Worm (Caenorhabditis elegans) whole organism, L1 larva: Measurements from ENCODE around the gene D1046.2.

Experiments
- ces-1 ChIP-seq: fragments of 150-350 bp; optimal IDR thresholded peaks from 2 replicates; lab custom pipeline; 2014; ENCODE audit warnings: missing biosample characterization, missing genetic modification reagents, missing genetic modification characterization
- elt-3 ChIP-seq, 6 experiments: fragments of 150-350 bp in 1 of 6; sonication (generic microtip); optimal IDR thresholded peaks; 2 replicates each; lab custom pipeline; 2017 to 2018; ENCODE audit warnings: missing biosample characterization in 6 of 6, missing genetic modification characterization in 6 of 6, inconsistent platforms in 1 of 6
- fkh-10 ChIP-seq: sonication (generic microtip); optimal IDR thresholded peaks from 2 replicates; lab custom pipeline; 2017; ENCODE audit warnings: missing biosample characterization, missing genetic modification reagents, missing genetic modification characterization
- fos-1 ChIP-seq: fragments of 150-350 bp; optimal IDR thresholded peaks from 2 replicates; lab custom pipeline; 2014; ENCODE audit warnings: missing biosample characterization, missing genetic modification characterization
- mdl-1 ChIP-seq, 2 experiments: fragments of 150-350 bp; optimal IDR thresholded peaks; 2 replicates each; lab custom pipeline; 2014 to 2017; ENCODE audit warnings: missing biosample characterization in 2 of 2, missing genetic modification characterization in 2 of 2, inconsistent platforms in 1 of 2
- zag-1 ChIP-seq: fragments of 150-350 bp; optimal IDR thresholded peaks from 2 replicates; lab custom pipeline; 2014; ENCODE audit warnings: missing biosample characterization, missing genetic modification characterization

ce11 chrIV:8901346-8901745 lies 24.5 kb downstream of the D1046.2 start, which contains the start of gene C27B7.5:
- no peak for TF ChIP-seq fkh-10
- no peak for TF ChIP-seq ces-1
- TF ChIP-seq elt-3 (tag; optimal IDR thresholded peaks at IDR 0.05; lab: Kevin White, UChicago) = no peak
- TF ChIP-seq zag-1 (tag; lab: Kevin White, UChicago) = no peak
- TF ChIP-seq mdl-1 (tag; optimal IDR thresholded peaks at IDR 0.05; lab: Kevin White, UChicago) = no peak
- no peak for TF ChIP-seq fos-1 (tag; lab: Kevin White, UChicago)
